Worm (Caenorhabditis elegans): ENCODE measurements around the gene F09B9.4.

F09B9.4 gene

DNA sequence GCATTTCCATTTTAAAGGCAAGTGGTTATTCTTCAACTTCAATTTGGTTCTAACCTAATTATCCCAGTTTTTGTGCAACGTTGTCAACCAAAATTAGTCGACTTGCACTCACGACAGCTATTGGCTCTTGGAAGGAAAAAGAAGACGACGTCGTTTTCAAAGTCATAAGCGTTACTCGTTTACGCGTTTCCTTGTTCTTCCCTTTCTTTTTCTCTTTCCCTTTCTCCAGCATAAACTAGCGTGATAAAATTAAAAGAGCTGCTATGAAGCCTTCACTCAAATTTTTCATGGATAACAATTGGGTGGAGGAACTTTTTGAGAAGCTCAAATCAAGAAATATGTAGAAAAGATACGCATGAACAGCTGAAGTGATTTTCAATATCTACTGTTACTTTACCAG lies 2.8 kb downstream of the F09B9.4 start:
- TF ChIP-seq tab-1 (GFP tag; IDR thresholded peaks at IDR 0.05) (no peak), ref-1 (GFP tag; conservative IDR thresholded peaks at IDR 0.05) (no peak), flt-1 (GFP tag; IDR thresholded peaks at IDR 0.05) (no peak), med-1 (GFP tag; optimal IDR thresholded peaks at IDR 0.05; ENCODE audit: insufficient read depth) (no peak), ztf-29 (GFP tag; IDR thresholded peaks at IDR 0.05) (no peak), klf-2 (GFP tag; conservative IDR thresholded peaks at IDR 0.05) (no peak), T22C8.4 (GFP tag; IDR thresholded peaks at IDR 0.05) (no peak), ztf-23 (GFP tag; IDR thresholded peaks at IDR 0.05) (no peak), cog-1 (tag; optimal IDR thresholded peaks at IDR 0.05) (no peak)

- TF ChIP-seq ztf-29 (GFP tag; IDR thresholded peaks at IDR 0.05) (no peak), med-1 (GFP tag; optimal IDR thresholded peaks at IDR 0.05; ENCODE audit: insufficient read depth) (no peak), tab-1 (GFP tag; IDR thresholded peaks at IDR 0.05) (no peak)
These were observed 6.6 kb downstream of the F09B9.4 start, which contains the start of gene rnp-9 for ce11 chrX:10167005-10167404. rnp-9 (plus strand) TSS chrX:10167305.

- no peak for TF ChIP-seq T22C8.4 (GFP tag; IDR thresholded peaks at IDR 0.05)
- TF ChIP-seq med-1 (GFP tag; optimal IDR thresholded peaks at IDR 0.05; ENCODE audit: insufficient read depth): no peak
- no peak for TF ChIP-seq ztf-23 (GFP tag; IDR thresholded peaks at IDR 0.05)
- TF ChIP-seq flt-1 (GFP tag; IDR thresholded peaks at IDR 0.05): no peak
- TF ChIP-seq ztf-29 (GFP tag; IDR thresholded peaks at IDR 0.05): no peak
- no peak for TF ChIP-seq cog-1 (tag; optimal IDR thresholded peaks at IDR 0.05)
- TF ChIP-seq tab-1 (GFP tag; IDR thresholded peaks at IDR 0.05): no peak
- TF ChIP-seq ref-1 (GFP tag; conservative IDR thresholded peaks at IDR 0.05): no peak
- TF ChIP-seq klf-2 (GFP tag; conservative IDR thresholded peaks at IDR 0.05): no peak
These were observed 8.1 kb downstream of the F09B9.4 start for ce11 chrX:10168534-10168933.

- TF ChIP-seq tab-1 (GFP tag; IDR thresholded peaks at IDR 0.05) (no peak), klf-2 (GFP tag; conservative IDR thresholded peaks at IDR 0.05) (no peak), T22C8.4 (GFP tag; IDR thresholded peaks at IDR 0.05) (no peak), med-1 (GFP tag; optimal IDR thresholded peaks at IDR 0.05; ENCODE audit: insufficient read depth) (no peak), ztf-23 (GFP tag; IDR thresholded peaks at IDR 0.05) (no peak), flt-1 (GFP tag; IDR thresholded peaks at IDR 0.05) (no peak), cog-1 (tag; optimal IDR thresholded peaks at IDR 0.05) (no peak), ref-1 (GFP tag; conservative IDR thresholded peaks at IDR 0.05) (no peak), ztf-29 (GFP tag; IDR thresholded peaks at IDR 0.05) (no peak)
These were observed 10.2 kb downstream of the F09B9.4 start for ce11 chrX:10170598-10170997.

- no peak for TF ChIP-seq tab-1 (GFP tag; IDR thresholded peaks at IDR 0.05)
- no peak for TF ChIP-seq T22C8.4 (GFP tag; IDR thresholded peaks at IDR 0.05)
- TF ChIP-seq klf-2 (GFP tag; conservative IDR thresholded peaks at IDR 0.05): no peak
- no peak for TF ChIP-seq ztf-29 (GFP tag; IDR thresholded peaks at IDR 0.05)
- TF ChIP-seq cog-1 (tag; optimal IDR thresholded peaks at IDR 0.05): no peak
- no peak for TF ChIP-seq ztf-23 (GFP tag; IDR thresholded peaks at IDR 0.05)
- TF ChIP-seq ref-1 (GFP tag; conservative IDR thresholded peaks at IDR 0.05): no peak
- no peak for TF ChIP-seq flt-1 (GFP tag; IDR thresholded peaks at IDR 0.05)
- no peak for TF ChIP-seq med-1 (GFP tag; optimal IDR thresholded peaks at IDR 0.05; ENCODE audit: insufficient read depth)
These were observed 11.7 kb downstream of the F09B9.4 start, which contains the start of gene C07A4.2 for ce11 chrX:10172004-10172584. C07A4.2 (plus strand) TSS chrX:10172198.

DNA sequence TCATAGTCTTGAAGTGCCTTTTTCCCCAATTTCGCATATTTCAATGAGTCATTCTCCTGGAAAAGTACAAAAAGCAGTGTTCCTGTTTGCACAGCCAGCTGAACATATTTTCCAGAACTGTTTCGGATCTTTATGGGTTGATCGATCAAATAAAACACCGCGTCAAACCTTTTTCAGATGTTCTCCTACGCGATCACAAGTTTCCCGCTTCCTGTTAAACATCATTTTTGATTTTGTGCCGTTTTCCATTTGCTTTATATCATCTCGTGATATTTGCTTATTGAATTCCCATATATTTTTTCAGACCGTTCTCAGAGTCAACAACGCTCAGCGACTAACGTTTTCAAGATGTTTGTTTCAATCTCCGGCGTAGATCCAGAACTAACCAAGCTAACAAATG lies 14.3 kb downstream of the F09B9.4 start, which contains the start of gene C07A4.3:
TSS of gene C07A4.3 (plus strand) at position 301 of the 400 bp plus-strand sequence.
- TF ChIP-seq tab-1 (GFP tag; IDR thresholded peaks at IDR 0.05) (no peak), cog-1 (tag; optimal IDR thresholded peaks at IDR 0.05) (no peak), flt-1 (GFP tag; IDR thresholded peaks at IDR 0.05) (no peak), ref-1 (GFP tag; conservative IDR thresholded peaks at IDR 0.05) (no peak), med-1 (GFP tag; optimal IDR thresholded peaks at IDR 0.05; ENCODE audit: insufficient read depth) (no peak), ztf-29 (GFP tag; IDR thresholded peaks at IDR 0.05) (no peak), ztf-23 (GFP tag; IDR thresholded peaks at IDR 0.05) (no peak), T22C8.4 (GFP tag; IDR thresholded peaks at IDR 0.05) (no peak), klf-2 (GFP tag; conservative IDR thresholded peaks at IDR 0.05) (no peak)

DNA sequence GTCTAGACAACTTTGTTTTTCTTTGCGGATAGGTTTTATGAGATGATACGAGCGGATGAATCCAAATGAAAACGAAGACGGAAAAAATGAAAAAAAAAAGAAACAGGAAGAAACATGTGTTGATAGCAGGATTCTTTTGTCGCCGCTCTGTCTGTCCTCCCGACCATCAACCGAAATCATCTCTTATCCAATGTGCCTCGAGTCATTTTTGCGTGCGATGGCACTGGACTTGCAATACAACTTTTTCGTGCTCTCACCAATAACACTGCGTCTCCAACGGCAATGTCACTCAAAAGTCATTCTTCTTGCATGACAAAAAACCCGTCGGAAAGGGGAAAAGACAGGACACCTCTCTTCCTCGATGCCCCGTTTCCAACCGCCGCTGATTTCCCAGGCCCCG lies 15.9 kb downstream of the F09B9.4 start, which contains the start of gene ncs-4:
TSS of gene ncs-4 (plus strand) at position 227 of the 400 bp plus-strand sequence.
- TF ChIP-seq ztf-23 (GFP tag; IDR thresholded peaks at IDR 0.05) (no peak), T22C8.4 (GFP tag; IDR thresholded peaks at IDR 0.05) (no peak), ztf-29 (GFP tag; IDR thresholded peaks at IDR 0.05) (no peak), klf-2 (GFP tag; conservative IDR thresholded peaks at IDR 0.05) (no peak), tab-1 (GFP tag; IDR thresholded peaks at IDR 0.05) (no peak), ref-1 (GFP tag; conservative IDR thresholded peaks at IDR 0.05) (no peak), flt-1 (GFP tag; IDR thresholded peaks at IDR 0.05) (no peak), med-1 (GFP tag; optimal IDR thresholded peaks at IDR 0.05; ENCODE audit: insufficient read depth) (no peak), cog-1 (tag; optimal IDR thresholded peaks at IDR 0.05) (no peak)

ce11 chrX:10182613-10183012 lies 22.2 kb downstream of the F09B9.4 start:
- TF ChIP-seq klf-2 (GFP tag; conservative IDR thresholded peaks at IDR 0.05) (no peak), tab-1 (GFP tag; IDR thresholded peaks at IDR 0.05) (no peak), ztf-29 (GFP tag; IDR thresholded peaks at IDR 0.05) (no peak), cog-1 (tag; optimal IDR thresholded peaks at IDR 0.05) (no peak), ztf-23 (GFP tag; IDR thresholded peaks at IDR 0.05) (no peak), ref-1 (GFP tag; conservative IDR thresholded peaks at IDR 0.05) (no peak), T22C8.4 (GFP tag; IDR thresholded peaks at IDR 0.05) (no peak), flt-1 (GFP tag; IDR thresholded peaks at IDR 0.05) (no peak), med-1 (GFP tag; optimal IDR thresholded peaks at IDR 0.05; ENCODE audit: insufficient read depth) (no peak)

- TF ChIP-seq cog-1 (tag; optimal IDR thresholded peaks at IDR 0.05) (no peak), med-1 (GFP tag; optimal IDR thresholded peaks at IDR 0.05; ENCODE audit: insufficient read depth) (no peak), ref-1 (GFP tag; conservative IDR thresholded peaks at IDR 0.05) (no peak), T22C8.4 (GFP tag; IDR thresholded peaks at IDR 0.05) (no peak), tab-1 (GFP tag; IDR thresholded peaks at IDR 0.05) (no peak), ztf-23 (GFP tag; IDR thresholded peaks at IDR 0.05) (no peak), ztf-29 (GFP tag; IDR thresholded peaks at IDR 0.05) (no peak), klf-2 (GFP tag; conservative IDR thresholded peaks at IDR 0.05) (no peak), flt-1 (GFP tag; IDR thresholded peaks at IDR 0.05) (no peak)
These were observed 23.3 kb downstream of the F09B9.4 start, which contains the start of gene arrd-28 for ce11 chrX:10183695-10184094. arrd-28 (plus strand) TSS chrX:10183995.
